Fruit fly (Drosophila melanogaster) whole organism, embryonic: ENCODE results near the gene Pcmt.

ENCODE experiments used
- ATbp ChIP-seq: fragments of 200-800 bp; sonication (Bioruptor generic); optimal IDR thresholded peaks from 2 replicates; lab custom pipeline; 2017; ENCODE audit warnings: missing biosample characterization, mild to moderate bottlenecking, missing genetic modification characterization, missing genetic modification reagents
- Asciz ChIP-seq: fragments of 200-800 bp; sonication (Bioruptor generic); optimal IDR thresholded peaks from 2 replicates; lab custom pipeline; 2017; ENCODE audit warnings: missing biosample characterization, mild to moderate bottlenecking, missing genetic modification characterization, missing genetic modification reagents
- CG10431 ChIP-seq: fragments of 200-800 bp; sonication (Bioruptor generic); optimal IDR thresholded peaks from 3 replicates; lab custom pipeline; 2018; ENCODE audit warnings: missing biosample characterization, mild to moderate bottlenecking, missing genetic modification characterization
- CG10462 ChIP-seq: fragments of 200-800 bp; sonication (Bioruptor generic); optimal IDR thresholded peaks from 2 replicates; lab custom pipeline; 2016; ENCODE audit warnings: missing biosample characterization, missing genetic modification characterization
- CG10979 ChIP-seq: fragments of 200-800 bp; sonication (Bioruptor generic); optimal IDR thresholded peaks from 2 replicates; lab custom pipeline; 2018; ENCODE audit warnings: missing biosample characterization, mild to moderate bottlenecking, missing genetic modification characterization, moderate library complexity
- CG12236 ChIP-seq: fragments of 200-800 bp; sonication (Bioruptor generic); optimal IDR thresholded peaks from 2 replicates; lab custom pipeline; 2016; ENCODE audit warnings: missing biosample characterization, missing genetic modification characterization
- CG13123 ChIP-seq: fragments of 200-800 bp; sonication (Bioruptor generic); optimal IDR thresholded peaks from 2 replicates; lab custom pipeline; 2016; ENCODE audit warnings: missing biosample characterization, missing genetic modification characterization
- CG15269 ChIP-seq: fragments of 200-800 bp; sonication (Bioruptor generic); optimal IDR thresholded peaks from 2 replicates; lab custom pipeline; 2018; ENCODE audit warnings: missing biosample characterization, mild to moderate bottlenecking, missing genetic modification characterization, moderate library complexity
- CG17186 ChIP-seq: fragments of 200-800 bp; sonication (Bioruptor generic); optimal IDR thresholded peaks from 3 replicates; lab custom pipeline; 2017; ENCODE audit warnings: missing biosample characterization, missing genetic modification reagents, missing genetic modification characterization
- CG17328 ChIP-seq: fragments of 200-800 bp; sonication (Bioruptor generic); IDR thresholded peaks from 2 replicates; pipeline ENCODE4 v1.3.6; 2022; ENCODE audit warnings: missing biosample characterization, missing genetic modification characterization
- CG17802 ChIP-seq: fragments of 200-800 bp; sonication (Bioruptor generic); optimal IDR thresholded peaks from 2 replicates; lab custom pipeline; 2018; ENCODE audit warnings: missing biosample characterization, mild to moderate bottlenecking, missing genetic modification characterization, moderate library complexity
- CG17829 ChIP-seq: fragments of 200-800 bp; optimal IDR thresholded peaks from 2 replicates; lab custom pipeline; 2019; ENCODE audit warnings: missing biosample characterization, mild to moderate bottlenecking, missing genetic modification characterization, moderate library complexity
- CG18011 ChIP-seq: fragments of 200-800 bp; sonication (Bioruptor generic); optimal IDR thresholded peaks from 2 replicates; lab custom pipeline; 2017; ENCODE audit warnings: missing biosample characterization, missing genetic modification characterization, mild to moderate bottlenecking, moderate library complexity, missing genotype
- CG18764 ChIP-seq: fragments of 200-800 bp; sonication (Bioruptor generic); optimal IDR thresholded peaks from 3 replicates; lab custom pipeline; 2016; ENCODE audit warnings: missing biosample characterization, missing genetic modification characterization
- CG31388 ChIP-seq: fragments of 200-800 bp; sonication (Bioruptor generic); optimal IDR thresholded peaks from 2 replicates; lab custom pipeline; 2016; ENCODE audit warnings: missing biosample characterization, missing genetic modification characterization
- CG3726 ChIP-seq: fragments of 200-800 bp; sonication (Bioruptor generic); IDR thresholded peaks from 3 replicates; pipeline ENCODE4, ENCODE4 v1.3.6; 2022; ENCODE audit warnings: missing biosample characterization, missing genetic modification characterization
- CG4404 ChIP-seq: fragments of 200-800 bp; sonication (Bioruptor generic); IDR thresholded peaks from 2 replicates; pipeline ENCODE4 v1.3.6; 2022; ENCODE audit warnings: missing biosample characterization, missing genetic modification characterization
- CG4707 ChIP-seq: fragments of 200-800 bp; sonication (Bioruptor generic); optimal IDR thresholded peaks from 2 replicates; lab custom pipeline; 2018; ENCODE audit warnings: missing biosample characterization, mild to moderate bottlenecking, missing genetic modification characterization, moderate library complexity
- CG4730 ChIP-seq: fragments of 200-800 bp; sonication (Bioruptor generic); IDR thresholded peaks from 2 replicates; pipeline ENCODE4 v1.3.6; 2022; ENCODE audit warnings: missing biosample characterization, missing genetic modification characterization
- CG7786 ChIP-seq: fragments of 200-800 bp; sonication (Bioruptor generic); optimal IDR thresholded peaks from 2 replicates; lab custom pipeline; 2016; ENCODE audit warnings: missing biosample characterization, missing genetic modification characterization
- CG8089 ChIP-seq: fragments of 200-800 bp; sonication (Bioruptor generic); optimal IDR thresholded peaks from 3 replicates; lab custom pipeline; 2016; ENCODE audit warnings: missing biosample characterization, missing genetic modification characterization
- CG8281 ChIP-seq: fragments of 200-800 bp; sonication (Bioruptor generic); optimal IDR thresholded peaks from 2 replicates; lab custom pipeline; 2018; ENCODE audit warnings: missing biosample characterization, mild to moderate bottlenecking, missing genetic modification characterization, moderate library complexity
- CG8765 ChIP-seq: fragments of 200-800 bp; sonication (Bioruptor generic); IDR thresholded peaks from 2 replicates; pipeline ENCODE4 v1.3.6; 2022; ENCODE audit warnings: missing biosample characterization, missing genetic modification characterization
- D19B ChIP-seq: fragments of 200-800 bp; sonication (Bioruptor generic); optimal IDR thresholded peaks from 2 replicates; lab custom pipeline; 2017; ENCODE audit warnings: missing biosample characterization, mild to moderate bottlenecking, missing genetic modification characterization
- Hmr ChIP-seq: fragments of 200-800 bp; sonication (Bioruptor generic); optimal IDR thresholded peaks from 3 replicates; lab custom pipeline; 2017; ENCODE audit warnings: mild to moderate bottlenecking, missing biosample characterization, missing genetic modification reagents, missing genetic modification characterization
- NC2α ChIP-seq: fragments of 200-800 bp; sonication (Bioruptor generic); optimal IDR thresholded peaks from 2 replicates; lab custom pipeline; 2016; ENCODE audit warnings: missing biosample characterization, missing genetic modification characterization
- Six4 ChIP-seq: fragments of 200-800 bp; sonication (Bioruptor generic); optimal IDR thresholded peaks from 2 replicates; lab custom pipeline; 2016; ENCODE audit warnings: missing biosample characterization, missing genetic modification characterization
- ap ChIP-seq: fragments of 200-800 bp; sonication (Bioruptor generic); IDR thresholded peaks from 2 replicates; pipeline ENCODE4 v1.3.6; 2022; ENCODE audit warnings: missing biosample characterization, missing genetic modification characterization
- ara ChIP-seq: fragments of 200-800 bp; sonication (Bioruptor generic); IDR thresholded peaks from 2 replicates; pipeline ENCODE4 v1.3.6; 2022; ENCODE audit warnings: missing biosample characterization, missing genetic modification characterization
- ash1 ChIP-seq: fragments of 200-800 bp; sonication (Bioruptor generic); optimal IDR thresholded peaks from 2 replicates; lab custom pipeline; 2018; ENCODE audit warnings: missing biosample characterization, mild to moderate bottlenecking, missing genetic modification characterization
- bab2 ChIP-seq: fragments of 200-800 bp; sonication (Bioruptor generic); optimal IDR thresholded peaks from 2 replicates; lab custom pipeline; 2016; ENCODE audit warnings: missing biosample characterization, missing genetic modification characterization
- cato ChIP-seq: fragments of 200-800 bp; sonication (Bioruptor generic); optimal IDR thresholded peaks from 2 replicates; lab custom pipeline; 2016; ENCODE audit warnings: missing biosample characterization, missing genetic modification characterization, borderline replicate concordance
- ems ChIP-seq: fragments of 200-800 bp; sonication (Bioruptor generic); optimal IDR thresholded peaks from 3 replicates; lab custom pipeline; 2016; ENCODE audit warnings: missing biosample characterization, missing genetic modification characterization
- fd102C ChIP-seq: fragments of 200-800 bp; sonication (Bioruptor generic); optimal IDR thresholded peaks from 2 replicates; lab custom pipeline; 2018; ENCODE audit warnings: missing biosample characterization, mild to moderate bottlenecking, missing genetic modification characterization, moderate library complexity
- fd64A ChIP-seq: fragments of 200-800 bp; sonication (Bioruptor generic); optimal IDR thresholded peaks from 3 replicates; lab custom pipeline; 2018; ENCODE audit warnings: missing biosample characterization, mild to moderate bottlenecking, missing genetic modification characterization
- h ChIP-seq: fragments of >200 bp; optimal IDR thresholded peaks from 2 replicates; lab custom pipeline; 2017
- jumu ChIP-seq: fragments of 200-800 bp; sonication (Bioruptor generic); optimal IDR thresholded peaks from 3 replicates; lab custom pipeline; 2016; ENCODE audit warnings: missing biosample characterization, missing genetic modification characterization
- kay ChIP-seq: fragments of 200-800 bp; sonication (Bioruptor generic); optimal IDR thresholded peaks from 2 replicates; lab custom pipeline; 2016; ENCODE audit warnings: missing biosample characterization, missing genetic modification characterization
- nerfin-1 ChIP-seq: fragments of 200-800 bp; sonication (Bioruptor generic); optimal IDR thresholded peaks from 3 replicates; lab custom pipeline; 2019; ENCODE audit warnings: missing biosample characterization, mild to moderate bottlenecking, missing genetic modification characterization, moderate library complexity
- nmo ChIP-seq: fragments of 200-800 bp; sonication (Bioruptor generic); optimal IDR thresholded peaks from 2 replicates; lab custom pipeline; 2018; ENCODE audit warnings: missing biosample characterization, mild to moderate bottlenecking, missing genetic modification characterization, moderate library complexity
- onecut ChIP-seq: fragments of 200-800 bp; sonication (Bioruptor generic); IDR thresholded peaks from 2 replicates; pipeline ENCODE4 v1.3.6; 2022; ENCODE audit warnings: missing biosample characterization, missing genetic modification characterization
- pb ChIP-seq: fragments of 200-800 bp; sonication (Bioruptor generic); optimal IDR thresholded peaks from 3 replicates; lab custom pipeline; 2016; ENCODE audit warnings: missing biosample characterization, missing genetic modification characterization
- pfk ChIP-seq: fragments of 200-800 bp; sonication (Bioruptor generic); optimal IDR thresholded peaks from 2 replicates; lab custom pipeline; 2018; ENCODE audit warnings: missing biosample characterization, mild to moderate bottlenecking, missing genetic modification characterization, moderate library complexity
- sd ChIP-seq: fragments of 200-800 bp; sonication (Bioruptor generic); optimal IDR thresholded peaks from 3 replicates; lab custom pipeline; 2018; ENCODE audit warnings: missing biosample characterization, mild to moderate bottlenecking, missing genetic modification characterization, moderate library complexity
- shn ChIP-seq: fragments of 200-800 bp; sonication (Bioruptor generic); optimal IDR thresholded peaks from 3 replicates; lab custom pipeline; 2016; ENCODE audit warnings: missing biosample characterization, missing genetic modification characterization
- sob ChIP-seq: fragments of 200-800 bp; sonication (Bioruptor generic); IDR thresholded peaks from 2 replicates; pipeline ENCODE4 v1.3.6; 2022; ENCODE audit warnings: missing biosample characterization, missing genetic modification characterization
- toy ChIP-seq: fragments of 200-800 bp; sonication (Bioruptor generic); IDR thresholded peaks from 2 replicates; pipeline ENCODE4 v1.3.6; 2022; ENCODE audit warnings: missing biosample characterization, missing genetic modification characterization
- ttk ChIP-seq: fragments of 200-800 bp; sonication (Bioruptor generic); IDR thresholded peaks from 2 replicates; pipeline ENCODE4 v2.1.2; 2022; ENCODE audit warnings: missing biosample characterization, missing genetic modification characterization
- tx ChIP-seq: fragments of 200-800 bp; sonication (Bioruptor generic); optimal IDR thresholded peaks from 2 replicates; lab custom pipeline; 2016; ENCODE audit warnings: missing biosample characterization, missing genetic modification characterization
- wek ChIP-seq: fragments of 200-800 bp; sonication (Bioruptor generic); optimal IDR thresholded peaks from 3 replicates; lab custom pipeline; 2018; ENCODE audit warnings: missing biosample characterization, mild to moderate bottlenecking, missing genetic modification characterization, moderate library complexity
- zfh2 ChIP-seq: fragments of 200-800 bp; sonication (Bioruptor generic); optimal IDR thresholded peaks from 2 replicates; lab custom pipeline; 2016; ENCODE audit warnings: missing biosample characterization, missing genetic modification characterization

Gene Pcmt

DNA sequence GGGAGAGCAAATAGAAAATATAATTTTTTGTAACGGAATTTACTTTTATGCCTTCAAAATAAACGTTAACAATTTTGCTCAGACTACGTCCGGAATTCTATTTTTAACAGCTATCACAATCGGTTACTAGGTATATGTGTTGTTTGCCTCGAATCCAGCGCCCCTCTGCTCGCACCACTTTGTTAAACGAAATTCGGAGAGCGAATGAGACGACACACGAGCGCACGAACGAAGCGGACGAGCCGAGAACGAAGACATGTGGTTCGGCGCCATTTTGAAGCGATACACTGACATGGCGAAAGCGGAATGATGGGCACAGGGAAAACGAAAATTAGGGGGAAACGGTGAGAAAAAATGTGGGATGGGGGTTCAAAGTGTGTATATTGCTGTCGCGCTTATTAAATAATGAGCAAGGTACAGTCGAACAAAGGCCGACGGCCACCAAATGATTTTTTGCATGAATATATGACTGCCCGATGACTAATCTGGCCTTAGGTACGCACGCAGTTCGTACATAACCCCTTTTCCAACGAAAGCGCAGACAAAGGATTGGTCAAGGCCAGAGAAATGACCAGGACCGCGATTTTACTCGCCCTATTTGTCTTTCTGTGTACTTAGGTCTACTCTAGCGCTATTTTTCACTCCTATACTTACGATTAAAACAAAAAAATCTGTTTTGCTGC lies 46.4 kb upstream of the Pcmt start (continued):
- no peak for TF ChIP-seq CG4730
- no peak for TF ChIP-seq CG8281 (tag; lab: Kevin White, UChicago)
- TF ChIP-seq CG4707 (GFP tag; lab: Kevin White, UChicago): peak; percentile 7
- TF ChIP-seq CG10979 (tag; lab: Kevin White, UChicago): no peak
- no peak for TF ChIP-seq ems
- TF ChIP-seq tx (GFP tag; lab: Kevin White, UChicago): no peak
- peak; percentile 58 for TF ChIP-seq wek (GFP tag; lab: Kevin White, UChicago)
- no peak for TF ChIP-seq nmo (GFP tag; lab: Kevin White, UChicago)
- no peak for TF ChIP-seq bab2 (GFP tag; lab: Kevin White, UChicago)
- TF ChIP-seq sob (GFP tag; lab: Robert Waterston, UW): no peak
- no peak for TF ChIP-seq ATbp (GFP tag; lab: Kevin White, UChicago)
- TF ChIP-seq CG18011 (GFP tag; lab: Kevin White, UChicago): no peak
- no peak for TF ChIP-seq ash1 (GFP tag; lab: Kevin White, UChicago)
- peak; percentile 5 for TF ChIP-seq pb
- TF ChIP-seq toy: no peak
- TF ChIP-seq jumu (GFP tag; lab: Kevin White, UChicago): peak; percentile 9
- no peak for TF ChIP-seq ttk (GFP tag; lab: Robert Waterston, UW)
- TF ChIP-seq CG31388: no peak
- TF ChIP-seq CG15269 (tag; lab: Kevin White, UChicago): no peak
- no peak for TF ChIP-seq ara (GFP tag; lab: Robert Waterston, UW)
- peak; percentile 9 for TF ChIP-seq Hmr (GFP tag; lab: Kevin White, UChicago)
- TF ChIP-seq shn: no peak
- no peak for TF ChIP-seq fd64A (GFP tag; lab: Kevin White, UChicago)
- peak; percentile 37 for TF ChIP-seq kay (GFP tag; lab: Kevin White, UChicago)
- no peak for TF ChIP-seq fd102C (GFP tag; lab: Kevin White, UChicago)
- no peak for TF ChIP-seq cato
- TF ChIP-seq nerfin-1 (tag; lab: Kevin White, UChicago): peak; percentile 78
- no peak for TF ChIP-seq zfh2 (GFP tag; lab: Kevin White, UChicago)
- TF ChIP-seq CG7786 (GFP tag; lab: Kevin White, UChicago): no peak
- TF ChIP-seq h (lab: Kevin White, UChicago): no peak
- TF ChIP-seq CG4404 (GFP tag; lab: Robert Waterston, UW): no peak
- no peak for TF ChIP-seq CG10462
- TF ChIP-seq CG3726 (GFP tag; lab: Robert Waterston, UW): no peak
- TF ChIP-seq ap (GFP tag; lab: Robert Waterston, UW): no peak
- TF ChIP-seq CG10431: peak; percentile 89
- no peak for TF ChIP-seq CG17328
- TF ChIP-seq CG17186 (GFP tag; lab: Kevin White, UChicago): no peak
- TF ChIP-seq Asciz: no peak
- TF ChIP-seq NC2α: no peak
- no peak for TF ChIP-seq CG18764 (GFP tag; lab: Kevin White, UChicago)
- TF ChIP-seq CG17829: peak; percentile 63
- TF ChIP-seq CG12236: no peak
- peak; percentile 95 for TF ChIP-seq sd
- no peak for TF ChIP-seq CG8765 (GFP tag; lab: Robert Waterston, UW)
- no peak for TF ChIP-seq CG17802 (tag; lab: Kevin White, UChicago)
- no peak for TF ChIP-seq D19B (GFP tag; lab: Kevin White, UChicago)
- TF ChIP-seq Six4 (GFP tag; lab: Kevin White, UChicago): no peak
- no peak for TF ChIP-seq CG13123 (GFP tag; lab: Kevin White, UChicago)
- no peak for TF ChIP-seq CG8089 (GFP tag; lab: Kevin White, UChicago)
- peak; percentile 16; the same call in 1 of the 2 replicates for TF ChIP-seq onecut (GFP tag; lab: Robert Waterston, UW)
- peak; percentile 92 for TF ChIP-seq pfk
